Worm (Caenorhabditis elegans) whole organism, dauer: ENCODE data around the gene eif-3.G.
"Not testable (repeated sequence)": the region's sequence is repeated elsewhere in the genome, so short reads cannot be mapped to it uniquely, and the experiment has no call there.

Experiments
- unc-62 ChIP-seq: sonication (generic microtip); optimal IDR thresholded peaks from 2 replicates; lab custom pipeline; 2017; ENCODE audit warnings: missing biosample characterization, missing genetic modification reagents, missing genetic modification characterization

The eif-3.G gene

ce11 chrII:8419798-8420197 lies 22.8 kb upstream of the eif-3.G start, which contains the start of gene F14E5.8:
F14E5.8 (plus strand) TSS chrII:8420098.
- TF ChIP-seq unc-62, result not testable (repeated sequence)

- TF ChIP-seq unc-62, result no peak
Observed at ce11 chrII:8420775-8421388, 21.7 kb upstream of the eif-3.G start.

ce11 chrII:8428758-8428946 lies 13.9 kb upstream of the eif-3.G start, which contains the start of gene F14E5.2:
F14E5.2 (minus strand) TSS chrII:8428858.
- no peak for TF ChIP-seq unc-62

- no peak for TF ChIP-seq unc-62
Observed at ce11 chrII:8428947-8429919, 13.3 kb upstream of the eif-3.G start.

- no peak for TF ChIP-seq unc-62
Observed at ce11 chrII:8431954-8432353, 10.6 kb upstream of the eif-3.G start, which contains the start of gene acp-2. acp-2 (minus strand) TSS chrII:8432054.

- no peak for TF ChIP-seq unc-62
Observed at ce11 chrII:8435005-8435404, 7.6 kb upstream of the eif-3.G start, which contains the start of gene acp-4. acp-4 (minus strand) TSS chrII:8435105.

- TF ChIP-seq unc-62, result no peak
Observed at ce11 chrII:8437035-8437434, 5.5 kb upstream of the eif-3.G start, which contains the start of gene acp-3. acp-3 (minus strand) TSS chrII:8437135.

ce11 chrII:8438791-8439287 lies 3.7 kb upstream of the eif-3.G start, which contains the start of gene lips-10:
lips-10 (plus strand) TSS chrII:8439168.
- TF ChIP-seq unc-62, result no peak

ce11 chrII:8440097-8440496 lies 2.5 kb upstream of the eif-3.G start:
- no peak for TF ChIP-seq unc-62

ce11 chrII:8440792-8441191 lies 1.8 kb upstream of the eif-3.G start:
- TF ChIP-seq unc-62, result no peak

ce11 chrII:8441519-8441918 lies 1.0 kb upstream of the eif-3.G start:
- TF ChIP-seq unc-62, result no peak

ce11 chrII:8442176-8442575 lies 391 bp upstream of the eif-3.G start:
- no peak for TF ChIP-seq unc-62

ce11 chrII:8444007-8444406 lies 1.4 kb downstream of the eif-3.G start, which contains the start of gene evl-20:
evl-20 (plus strand) TSS chrII:8444307.
- no peak for TF ChIP-seq unc-62

ce11 chrII:8446731-8447130 lies 4.2 kb downstream of the eif-3.G start, which contains the start of gene cut-3:
cut-3 (minus strand) TSS chrII:8446831.
- TF ChIP-seq unc-62, result no peak

- TF ChIP-seq unc-62, result no peak
Observed at ce11 chrII:8449660-8450118, 7.1 kb downstream of the eif-3.G start, which contains the start of gene F22B5.4. F22B5.4 (plus strand) TSS chrII:8449710.

- no peak for TF ChIP-seq unc-62
Observed at ce11 chrII:8450750-8451149, 8.2 kb downstream of the eif-3.G start.

- no peak for TF ChIP-seq unc-62
Observed at ce11 chrII:8451425-8451824, 8.9 kb downstream of the eif-3.G start.
